Worm (Caenorhabditis elegans): ENCODE measurements around the gene tag-124.

Gene tag-124

DNA sequence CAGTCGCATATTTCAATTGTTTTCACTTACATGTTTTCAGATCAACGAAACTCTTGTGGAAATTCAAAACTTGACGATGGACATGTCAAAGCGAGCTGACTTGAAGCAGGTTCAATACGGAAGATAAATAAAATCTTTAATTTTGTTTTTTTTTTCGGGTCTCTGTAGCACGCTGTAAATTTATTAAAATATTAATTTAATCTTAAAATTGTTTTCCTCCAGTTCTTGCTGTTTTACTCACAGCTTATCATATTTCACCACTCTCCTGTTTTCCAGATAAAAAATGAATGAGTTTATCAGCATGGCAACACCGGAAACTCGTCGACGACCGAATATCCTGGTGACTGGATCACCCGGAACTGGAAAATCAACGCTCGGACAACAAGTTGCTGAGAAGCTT lies 5.3 kb downstream of the tag-124 start, which contains the start of gene E02H1.6:
E02H1.6 (plus strand) TSS at position 301 of the 400 bp plus-strand sequence.
- TF ChIP-seq nhr-6 (tag; optimal IDR thresholded peaks at IDR 0.05) (no peak), ceh-62 (tag; optimal IDR thresholded peaks at IDR 0.05) (no peak), ama-1 (optimal IDR thresholded peaks at IDR 0.05) (no peak), dve-1 (tag; optimal IDR thresholded peaks at IDR 0.05; ENCODE audit: insufficient read depth) (no peak), F44E2.7 (GFP tag; IDR thresholded peaks at IDR 0.05) (no peak), nhr-48 (tag; optimal IDR thresholded peaks at IDR 0.05) (no peak), aly-2 (tag; optimal IDR thresholded peaks at IDR 0.05) (no peak)

DNA sequence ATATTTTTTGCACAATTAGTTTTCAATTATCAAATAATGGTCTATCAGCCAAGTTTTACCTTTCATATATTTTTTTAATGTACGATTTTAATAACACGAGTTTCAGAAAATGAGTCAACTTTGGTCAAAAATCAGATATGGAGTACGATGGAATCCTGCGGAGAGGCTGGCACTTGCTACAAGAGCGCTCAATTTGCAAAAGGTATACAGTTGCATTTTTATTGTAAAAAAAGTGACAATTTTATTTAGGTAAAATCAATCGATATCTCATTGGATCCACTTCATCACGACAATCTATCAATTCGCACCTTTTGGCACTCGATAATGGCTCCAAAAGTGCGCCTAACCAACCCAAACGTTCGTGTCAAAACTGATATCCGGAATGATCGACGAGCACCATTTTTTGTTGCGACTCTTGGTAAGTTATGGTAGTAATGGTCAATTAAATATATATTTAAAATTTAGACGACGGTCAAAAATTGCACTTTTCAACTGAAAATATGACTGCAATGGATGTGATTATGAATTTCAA lies 6.5 kb downstream of the tag-124 start, which contains the start of gene mrpl-53:
mrpl-53 (plus strand) TSS at position 107 of the 532 bp plus-strand sequence.
- TF ChIP-seq Y105C5A.15 (GFP tag; IDR thresholded peaks at IDR 0.05) (no peak), F10B5.3 (tag; optimal IDR thresholded peaks at IDR 0.05) (no peak), nhr-237 (tag; optimal IDR thresholded peaks at IDR 0.05) (no peak), nhr-76 (tag; optimal IDR thresholded peaks at IDR 0.05) (no peak), zag-1 (tag; optimal IDR thresholded peaks at IDR 0.05) (no peak), zip-11 (GFP tag; IDR thresholded peaks at IDR 0.05) (no peak), T26A8.4 (GFP tag; IDR thresholded peaks at IDR 0.05) (no peak), F26F4.8 (GFP tag; conservative IDR thresholded peaks at IDR 0.05) (no peak), aha-1 (tag) (peak; percentile 92), unc-62 (GFP tag; optimal IDR thresholded peaks at IDR 0.05 in 1 of 2) (no peak), unc-62 (tag; optimal IDR thresholded peaks at IDR 0.05) (no peak), duxl-1 (tag; optimal IDR thresholded peaks at IDR 0.05; ENCODE audit: poor library complexity) (no peak), T20F7.1 (GFP tag; optimal IDR thresholded peaks at IDR 0.05) (no peak), sdz-12 (GFP tag; optimal IDR thresholded peaks at IDR 0.05) (no peak), lsy-2 (tag; optimal IDR thresholded peaks at IDR 0.05) (no peak), dve-1 (tag; optimal IDR thresholded peaks at IDR 0.05; ENCODE audit: insufficient read depth) (peak; percentile 1), aly-2 (tag; optimal IDR thresholded peaks at IDR 0.05) (no peak), lin-15B (tag; optimal IDR thresholded peaks at IDR 0.05) (no peak), hif-1 (tag; optimal IDR thresholded peaks at IDR 0.05) (peak in 1 of 2 experiments; percentile 8), ama-1 (optimal IDR thresholded peaks at IDR 0.05) (peak; percentile 6), dmd-9 (GFP tag; IDR thresholded peaks at IDR 0.05) (no peak), daf-16 (GFP tag; optimal IDR thresholded peaks at IDR 0.05) (peak in 1 of 2 experiments; percentile 8), daf-16 (tag; optimal IDR thresholded peaks at IDR 0.05) (no peak), lin-38 (GFP tag; IDR thresholded peaks at IDR 0.05) (no peak), dmd-8 (GFP tag; IDR thresholded peaks at IDR 0.05) (no peak), unc-39 (tag; optimal IDR thresholded peaks at IDR 0.05) (no peak), ctbp-1 (GFP tag; IDR thresholded peaks at IDR 0.05) (no peak), attf-4 (tag; optimal IDR thresholded peaks at IDR 0.05) (no peak), lin-39 (tag; optimal IDR thresholded peaks at IDR 0.05) (no peak), gei-8 (GFP tag; optimal IDR thresholded peaks at IDR 0.05) (no peak), Y48G9A.11 (GFP tag; IDR thresholded peaks at IDR 0.05) (no peak), mdt-29 (GFP tag; IDR thresholded peaks at IDR 0.05) (no peak), R02D3.7 (tag; optimal IDR thresholded peaks at IDR 0.05) (no peak), madf-9 (GFP tag; conservative IDR thresholded peaks at IDR 0.05) (no peak), arid-1 (GFP tag; conservative IDR thresholded peaks at IDR 0.05) (0 out of 2 replicates have a peak, but pooled peaks have one; percentile 7), daf-8 (GFP tag; IDR thresholded peaks at IDR 0.05) (no peak), nhr-42 (GFP tag; IDR thresholded peaks at IDR 0.05) (no peak), zfp-3 (GFP tag; conservative IDR thresholded peaks at IDR 0.05) (0 out of 2 replicates have a peak, but pooled peaks have one; percentile 65), Y75B8A.6 (GFP tag; IDR thresholded peaks at IDR 0.05) (no peak), zip-2 (tag; optimal IDR thresholded peaks at IDR 0.05) (no peak), tra-1 (GFP tag; IDR thresholded peaks at IDR 0.05) (no peak), snpc-4 (tag; optimal IDR thresholded peaks at IDR 0.05) (no peak), spr-3 (GFP tag; optimal IDR thresholded peaks at IDR 0.05) (no peak), Y5F2A.4 (GFP tag; optimal IDR thresholded peaks at IDR 0.05) (no peak)

All from whole organism, L4 larva.